Worm (Caenorhabditis elegans) whole organism, late embryonic: ENCODE results near the gene R08D7.4.

Experiments used
- fkh-6 ChIP-seq: sonication (generic microtip); optimal IDR thresholded peaks from 2 replicates; lab custom pipeline; 2016; ENCODE audit warnings: missing genetic modification characterization, missing compliant biosample characterization
- pha-4 ChIP-seq: fragments of 150-350 bp; optimal IDR thresholded peaks from 2 replicates; lab custom pipeline; 2018; ENCODE audit warnings: missing biosample characterization, missing genetic modification reagents, missing genetic modification characterization
- sox-4 ChIP-seq: sonication (generic microtip); optimal IDR thresholded peaks from 2 replicates; lab custom pipeline; 2017; ENCODE audit warnings: mild to moderate bottlenecking, missing genetic modification characterization, inconsistent platforms, missing compliant biosample characterization

DNA sequence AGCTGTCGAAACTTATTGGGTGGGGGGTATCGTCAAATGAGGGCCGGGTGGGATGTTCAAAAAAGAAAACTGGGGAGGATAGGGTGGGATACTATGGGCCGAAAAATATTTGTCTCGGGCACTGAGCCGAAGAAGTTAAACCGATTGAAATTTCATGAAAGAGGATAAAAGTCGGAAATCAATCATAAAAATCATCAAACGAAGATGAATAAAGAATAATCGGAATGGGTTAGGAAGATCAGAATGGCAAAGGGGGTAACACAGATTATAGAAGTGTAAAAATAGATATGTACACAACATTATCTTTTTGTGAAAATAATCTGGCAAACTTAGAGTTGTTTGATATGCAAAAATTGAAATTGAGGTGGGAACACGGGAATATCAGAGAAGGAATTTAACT is 16.2 kb upstream of the R08D7.4 start:
- TF ChIP-seq fkh-6 (tag; lab: Kevin White, UChicago) (no peak), pha-4 (tag; lab: Kevin White, UChicago) (no peak), sox-4 (no peak)
